Fruit fly (Drosophila melanogaster) whole organism, prepupa: Measurements from ENCODE around the gene CG7896.

ENCODE experiments used
- CG10631 ChIP-seq: fragments of 200-800 bp; sonication (Bioruptor generic); optimal IDR thresholded peaks from 2 replicates; lab custom pipeline; 2016; ENCODE audit warnings: missing biosample characterization, missing genetic modification characterization
- CG11902 ChIP-seq: fragments of 200-800 bp; sonication (Bioruptor generic); optimal IDR thresholded peaks from 3 replicates; lab custom pipeline; 2016; ENCODE audit warnings: missing biosample characterization, missing genetic modification characterization
- CG1621 ChIP-seq: fragments of 200-800 bp; sonication (Bioruptor generic); optimal IDR thresholded peaks from 3 replicates; lab custom pipeline; 2018; ENCODE audit warnings: missing biosample characterization, mild to moderate bottlenecking, missing genetic modification characterization
- CG16779 ChIP-seq: fragments of 200-800 bp; sonication (Bioruptor generic); optimal IDR thresholded peaks from 3 replicates; lab custom pipeline; 2017; ENCODE audit warnings: missing biosample characterization, mild to moderate bottlenecking, missing genetic modification characterization
- CG3032 ChIP-seq: fragments of 200-800 bp; optimal IDR thresholded peaks from 2 replicates; lab custom pipeline; 2019; ENCODE audit warnings: missing biosample characterization, mild to moderate bottlenecking, missing genetic modification characterization, moderate library complexity
- CG32006 ChIP-seq: fragments of 200-800 bp; sonication (Bioruptor generic); optimal IDR thresholded peaks from 3 replicates; lab custom pipeline; 2017; ENCODE audit warnings: missing biosample characterization, mild to moderate bottlenecking, missing genetic modification characterization
- CG34406 ChIP-seq: fragments of 200-800 bp; sonication (Bioruptor generic); optimal IDR thresholded peaks from 3 replicates; lab custom pipeline; 2016; ENCODE audit warnings: missing biosample characterization, missing genetic modification characterization
- CG3919 ChIP-seq: fragments of 200-800 bp; sonication (Bioruptor generic); optimal IDR thresholded peaks from 3 replicates; lab custom pipeline; 2016; ENCODE audit warnings: missing biosample characterization, missing genetic modification characterization
- CG6792 ChIP-seq: fragments of 200-800 bp; sonication (Bioruptor generic); optimal IDR thresholded peaks from 3 replicates; lab custom pipeline; 2016; ENCODE audit warnings: missing biosample characterization, missing genetic modification characterization
- CG6808 ChIP-seq: fragments of 200-800 bp; sonication (Bioruptor generic); optimal IDR thresholded peaks from 3 replicates; lab custom pipeline; 2017; ENCODE audit warnings: missing biosample characterization, missing genetic modification characterization, mild to moderate bottlenecking, moderate library complexity, missing genetic modification reagents
- CG6854 ChIP-seq: fragments of 200-800 bp; sonication (Bioruptor generic); optimal IDR thresholded peaks from 2 replicates; lab custom pipeline; 2017; ENCODE audit warnings: missing biosample characterization, mild to moderate bottlenecking, missing genetic modification characterization
- CG9139 ChIP-seq: fragments of 200-800 bp; sonication (Bioruptor generic); optimal IDR thresholded peaks from 3 replicates; lab custom pipeline; 2017; ENCODE audit warnings: missing biosample characterization, mild to moderate bottlenecking, missing genetic modification characterization
- Eip78C ChIP-seq: fragments of 200-800 bp; sonication (Bioruptor generic); peaks from one replicate; lab custom pipeline; 2016; ENCODE audit warnings: missing biosample characterization, missing genetic modification characterization
- Eip93F ChIP-seq: fragments of 200-800 bp; sonication (Bioruptor generic); optimal IDR thresholded peaks from 2 replicates; lab custom pipeline; 2016; ENCODE audit warnings: missing biosample characterization, mild to moderate bottlenecking, missing genetic modification characterization
- Hr38 ChIP-seq: sonication (Bioruptor generic); optimal IDR thresholded peaks from 2 replicates; lab custom pipeline; 2016; ENCODE audit warnings: missing biosample characterization, missing genetic modification characterization
- Met ChIP-seq: fragments of 200-800 bp; sonication (Bioruptor generic); optimal IDR thresholded peaks from 3 replicates; lab custom pipeline; 2016; ENCODE audit warnings: missing biosample characterization, missing genetic modification characterization
- Sox15 ChIP-seq: fragments of 200-800 bp; sonication (Bioruptor generic); optimal IDR thresholded peaks from 3 replicates; lab custom pipeline; 2016; ENCODE audit warnings: missing biosample characterization, missing genetic modification characterization
- acj6 ChIP-seq: fragments of 200-800 bp; sonication (Bioruptor generic); optimal IDR thresholded peaks from 3 replicates; lab custom pipeline; 2016; ENCODE audit warnings: missing biosample characterization, missing genetic modification characterization
- dac ChIP-seq: fragments of 200-800 bp; sonication (Bioruptor generic); optimal IDR thresholded peaks from 2 replicates; lab custom pipeline; 2017; ENCODE audit warnings: missing biosample characterization, mild to moderate bottlenecking, missing genetic modification characterization
- dsx ChIP-seq: fragments of 200-800 bp; optimal IDR thresholded peaks from 3 replicates; lab custom pipeline; 2019; ENCODE audit warnings: missing biosample characterization, mild to moderate bottlenecking, missing genetic modification characterization, moderate library complexity; ENCODE audit not compliant: poor library complexity, severe bottlenecking
- eg ChIP-seq: fragments of 200-800 bp; sonication (Bioruptor generic); IDR thresholded peaks from 3 replicates; pipeline ENCODE4 v1.3.6; 2022; ENCODE audit warnings: missing biosample characterization, missing genetic modification characterization
- esn ChIP-seq: fragments of 200-800 bp; sonication (Bioruptor generic); optimal IDR thresholded peaks from 2 replicates; lab custom pipeline; 2016; ENCODE audit warnings: missing biosample characterization, mild to moderate bottlenecking, missing genetic modification characterization, moderate library complexity
- fd85E ChIP-seq: fragments of 200-800 bp; sonication (Bioruptor generic); optimal IDR thresholded peaks from 3 replicates; lab custom pipeline; 2016; ENCODE audit warnings: missing biosample characterization, missing genetic modification characterization

Gene CG7896

dm6 chr3R:30038628-30039027 lies 55.4 kb downstream of the CG7896 start, which contains the start of gene janB:
janB (minus strand) TSS chr3R:30038728.
- TF ChIP-seq Sox15 (no peak), Eip93F (GFP tag; lab: Kevin White, UChicago) (no peak), CG16779 (tag; lab: Kevin White, UChicago) (no peak), CG9139 (GFP tag; lab: Kevin White, UChicago) (no peak), CG6792 (GFP tag; lab: Kevin White, UChicago) (no peak), CG3919 (no peak), fd85E (no peak), CG6854 (no peak), CG32006 (GFP tag; lab: Kevin White, UChicago) (no peak), dac (GFP tag; lab: Kevin White, UChicago) (no peak), CG6808 (GFP tag; lab: Kevin White, UChicago) (no peak)

- TF ChIP-seq eg (GFP tag; lab: Robert Waterston, UW) = no peak
- peak; percentile 91 for TF ChIP-seq dsx (GFP tag; lab: Kevin White, UChicago)
- no peak for TF ChIP-seq CG1621 (tag; lab: Kevin White, UChicago)
- TF ChIP-seq esn (GFP tag; lab: Kevin White, UChicago) = peak; percentile 45
- no peak for TF ChIP-seq fd85E
- no peak for TF ChIP-seq Met (GFP tag; lab: Kevin White, UChicago)
- TF ChIP-seq acj6 (GFP tag; lab: Kevin White, UChicago) = no peak
- TF ChIP-seq Eip93F (GFP tag; lab: Kevin White, UChicago) = no peak
- no peak for TF ChIP-seq CG34406
- peak; percentile 18 for TF ChIP-seq CG3032
- no peak for TF ChIP-seq CG11902
- no peak for TF ChIP-seq Eip78C (GFP tag; lab: Kevin White, UChicago)
- no peak for TF ChIP-seq Hr38 (GFP tag; lab: Kevin White, UChicago)
- no peak for TF ChIP-seq CG10631
- no peak for TF ChIP-seq CG9139 (GFP tag; lab: Kevin White, UChicago)
Measured at dm6 chr3R:30039494-30039893, 56.3 kb downstream of the CG7896 start, which contains the start of the genes janA, Sry-alpha and Sry-beta. janA (minus strand) TSS chr3R:30039533. Sry-alpha (plus strand) TSS chr3R:30039719. Sry-beta (plus strand) TSS chr3R:30039719.
